Worm (Caenorhabditis elegans) whole organism, late embryonic: ENCODE measurements around the gene frm-2.

Experiments used
- C08G9.2 ChIP-seq: sonication (generic microtip); optimal IDR thresholded peaks from 2 replicates; lab custom pipeline; 2016; ENCODE audit warnings: mild to moderate bottlenecking, missing genetic modification characterization, moderate library complexity, missing compliant biosample characterization
- C38D4.7 ChIP-seq: fragments of 200-800 bp; sonication (Bioruptor generic); optimal IDR thresholded peaks from 2 replicates; lab custom pipeline; 2018; ENCODE audit warnings: mild to moderate bottlenecking, missing genetic modification characterization, moderate library complexity, missing compliant biosample characterization
- F13H6.1 ChIP-seq: sonication (generic microtip); optimal IDR thresholded peaks from 2 replicates; lab custom pipeline; 2016; ENCODE audit warnings: missing genetic modification characterization, missing compliant biosample characterization
- Y22D7AL.16 ChIP-seq: sonication (generic microtip); optimal IDR thresholded peaks from 2 replicates; lab custom pipeline; 2016; ENCODE audit warnings: missing genetic modification characterization, missing compliant biosample characterization
- ahr-1 ChIP-seq: sonication (generic microtip); optimal IDR thresholded peaks from 2 replicates; lab custom pipeline; 2016; ENCODE audit warnings: missing genetic modification characterization, missing compliant biosample characterization
- ama-1 ChIP-seq: fragments of 150-350 bp; optimal IDR thresholded peaks from 2 replicates; lab custom pipeline; 2014
- ceh-14 ChIP-seq: sonication (generic microtip); optimal IDR thresholded peaks from 2 replicates; lab custom pipeline; 2016; ENCODE audit warnings: missing genotype, missing genetic modification characterization, missing compliant biosample characterization
- ceh-18 ChIP-seq: sonication (generic microtip); optimal IDR thresholded peaks from 2 replicates; lab custom pipeline; 2016; ENCODE audit warnings: missing genetic modification characterization, missing compliant biosample characterization
- ceh-19 ChIP-seq: fragments of 200-800 bp; sonication (Bioruptor generic); optimal IDR thresholded peaks from 2 replicates; lab custom pipeline; 2018; ENCODE audit warnings: mild to moderate bottlenecking, missing genetic modification characterization, missing compliant biosample characterization
- ceh-30 ChIP-seq: fragments of 150-350 bp; optimal IDR thresholded peaks from 2 replicates; lab custom pipeline; 2014; ENCODE audit warnings: missing biosample characterization, missing genetic modification characterization
- ceh-31 ChIP-seq: sonication (generic microtip); optimal IDR thresholded peaks from 2 replicates; lab custom pipeline; 2016; ENCODE audit warnings: missing genetic modification characterization, missing compliant biosample characterization
- ceh-45 ChIP-seq: fragments of 200-800 bp; sonication (Bioruptor generic); IDR thresholded peaks from 2 replicates; pipeline ENCODE4 v1.3.6; 2022; ENCODE audit warnings: missing genetic modification reagents, missing genetic modification characterization, missing compliant biosample characterization
- ceh-48 ChIP-seq: sonication (generic microtip); optimal IDR thresholded peaks from 2 replicates; lab custom pipeline; 2016; ENCODE audit warnings: missing genetic modification characterization, inconsistent platforms, missing compliant biosample characterization
- ceh-6 ChIP-seq: fragments of 200-800 bp; sonication (Bioruptor generic); optimal IDR thresholded peaks from 2 replicates; lab custom pipeline; 2018; ENCODE audit warnings: mild to moderate bottlenecking, missing genetic modification characterization, missing compliant biosample characterization
- che-1 ChIP-seq: sonication (generic microtip); optimal IDR thresholded peaks from 2 replicates; lab custom pipeline; 2016; ENCODE audit warnings: mild to moderate bottlenecking, missing genetic modification characterization, missing compliant biosample characterization
- dve-1 ChIP-seq: sonication (generic microtip); optimal IDR thresholded peaks from 2 replicates; lab custom pipeline; 2017; ENCODE audit warnings: antibody characterized with exemption, mild to moderate bottlenecking, missing genetic modification characterization, missing compliant biosample characterization
- elt-2 ChIP-seq: sonication (generic microtip); optimal IDR thresholded peaks from 2 replicates; lab custom pipeline; 2016; ENCODE audit warnings: missing genetic modification reagents, missing genetic modification characterization, missing compliant biosample characterization
- elt-4 ChIP-seq: sonication (generic microtip); optimal IDR thresholded peaks from 2 replicates; lab custom pipeline; 2016; ENCODE audit warnings: missing genetic modification characterization, missing compliant biosample characterization
- gmeb-2 ChIP-seq: sonication (generic microtip); optimal IDR thresholded peaks from 2 replicates; lab custom pipeline; 2016; ENCODE audit warnings: missing genetic modification characterization, inconsistent platforms, missing compliant biosample characterization
- hlh-13 ChIP-seq: fragments of 200-800 bp; sonication (Bioruptor generic); optimal IDR thresholded peaks from 2 replicates; lab custom pipeline; 2018; ENCODE audit warnings: mild to moderate bottlenecking, missing genetic modification characterization, missing compliant biosample characterization
- hlh-15 ChIP-seq: sonication (generic microtip); optimal IDR thresholded peaks from 2 replicates; lab custom pipeline; 2016; ENCODE audit warnings: missing genetic modification characterization, missing compliant biosample characterization
- hlh-30 ChIP-seq: sonication (generic microtip); optimal IDR thresholded peaks from 2 replicates; lab custom pipeline; 2017; ENCODE audit warnings: antibody characterized with exemption, missing genetic modification characterization, missing compliant biosample characterization; ENCODE audit not compliant: insufficient read depth
- hlh-6 ChIP-seq: sonication (generic microtip); optimal IDR thresholded peaks from 2 replicates; lab custom pipeline; 2016; ENCODE audit warnings: missing genotype, missing genetic modification characterization, missing compliant biosample characterization
- lin-11 ChIP-seq: fragments of 200-800 bp; sonication (Bioruptor generic); optimal IDR thresholded peaks from 2 replicates; lab custom pipeline; 2018; ENCODE audit warnings: mild to moderate bottlenecking, missing genetic modification characterization, missing compliant biosample characterization
- madf-2 ChIP-seq: sonication (generic microtip); optimal IDR thresholded peaks from 2 replicates; lab custom pipeline; 2017; ENCODE audit warnings: missing genetic modification characterization, missing compliant biosample characterization
- nfya-1 ChIP-seq: sonication (generic microtip); optimal IDR thresholded peaks from 2 replicates; lab custom pipeline; 2017; ENCODE audit warnings: missing genetic modification characterization, mild to moderate bottlenecking, missing compliant biosample characterization, antibody characterized with exemption, moderate library complexity
- nhr-232 ChIP-seq: sonication (generic microtip); optimal IDR thresholded peaks from 2 replicates; lab custom pipeline; 2016; ENCODE audit warnings: missing genetic modification characterization, missing compliant biosample characterization
- odd-2 ChIP-seq: sonication (generic microtip); optimal IDR thresholded peaks from 2 replicates; lab custom pipeline; 2017; ENCODE audit warnings: antibody characterized with exemption, mild to moderate bottlenecking, missing genetic modification characterization, missing compliant biosample characterization
- pat-9 ChIP-seq: fragments of 200-800 bp; sonication (Bioruptor generic); optimal IDR thresholded peaks from 2 replicates; lab custom pipeline; 2018; ENCODE audit warnings: mild to moderate bottlenecking, missing genetic modification characterization, moderate library complexity, missing compliant biosample characterization
- pax-1 ChIP-seq: fragments of 150-350 bp; optimal IDR thresholded peaks from 2 replicates; lab custom pipeline; 2014; ENCODE audit warnings: missing biosample characterization, missing genetic modification characterization
- pha-4 ChIP-seq: fragments of 150-350 bp; optimal IDR thresholded peaks from 2 replicates; lab custom pipeline; 2018; ENCODE audit warnings: missing biosample characterization, missing genetic modification reagents, missing genetic modification characterization
- pqm-1 ChIP-seq: sonication (generic microtip); optimal IDR thresholded peaks from 2 replicates; lab custom pipeline; 2016; ENCODE audit warnings: missing genetic modification characterization, missing compliant biosample characterization
- ref-2 ChIP-seq: sonication (generic microtip); optimal IDR thresholded peaks from 2 replicates; lab custom pipeline; 2016; ENCODE audit warnings: missing genetic modification characterization, missing compliant biosample characterization
- sdc-2 ChIP-seq: sonication (generic microtip); optimal IDR thresholded peaks from 2 replicates; lab custom pipeline; 2016; ENCODE audit warnings: missing genotype, missing genetic modification characterization, missing compliant biosample characterization
- sox-2 ChIP-seq: fragments of 200-800 bp; sonication (Bioruptor generic); IDR thresholded peaks from 2 replicates; pipeline ENCODE4 v1.3.6; 2022; ENCODE audit warnings: missing genetic modification reagents, missing genetic modification characterization, missing compliant biosample characterization
- tbx-7 ChIP-seq: sonication (generic microtip); optimal IDR thresholded peaks from 2 replicates; lab custom pipeline; 2016; ENCODE audit warnings: missing genotype, missing genetic modification characterization, missing compliant biosample characterization
- unc-3 ChIP-seq, 2 experiments: fragments of 200-800 bp in 1 of 2; sonication (Bioruptor generic) in 1 of 2; sonication (generic microtip) in 1 of 2; conservative IDR thresholded peaks in 1 of 2; optimal IDR thresholded peaks in 1 of 2; 2 replicates each; pipeline versions ENCODE4 v1.3.6 to Lab custom; 2016 to 2022; ENCODE audit warnings: missing compliant biosample characterization in 2 of 2, missing genetic modification characterization in 2 of 2, missing genetic modification reagents in 1 of 2
- unc-55 ChIP-seq: sonication (generic microtip); optimal IDR thresholded peaks from 2 replicates; lab custom pipeline; 2017; ENCODE audit warnings: missing biosample characterization, missing genetic modification reagents, missing genetic modification characterization
- unc-86 ChIP-seq: sonication (generic microtip); optimal IDR thresholded peaks from 2 replicates; lab custom pipeline; 2016; ENCODE audit warnings: missing genetic modification characterization, missing compliant biosample characterization

Gene frm-2

ce11 chrIII:5940525-5940974, 41.4 kb downstream of the frm-2 start:
- TF ChIP-seq pha-4 (tag; lab: Kevin White, UChicago) (no peak), ceh-19 (GFP tag; lab: Kevin White, UChicago) (no peak), tbx-7 (tag; lab: Kevin White, UChicago) (no peak), ceh-30 (tag; lab: Kevin White, UChicago) (no peak), ahr-1 (tag; lab: Kevin White, UChicago) (no peak), Y22D7AL.16 (tag; lab: Kevin White, UChicago) (no peak), lin-11 (tag; lab: Kevin White, UChicago) (no peak), elt-4 (tag; lab: Kevin White, UChicago) (no peak), ama-1 (peak; percentile 84), pqm-1 (tag; lab: Kevin White, UChicago) (no peak), nfya-1 (tag; lab: Kevin White, UChicago) (peak; percentile 61), dve-1 (tag; lab: Kevin White, UChicago) (no peak), nhr-232 (tag; lab: Kevin White, UChicago) (peak; percentile 5), ceh-6 (GFP tag; lab: Kevin White, UChicago) (no peak), hlh-30 (tag; lab: Kevin White, UChicago) (peak; percentile 94), ceh-45 (GFP tag; lab: Robert Waterston, UW) (no peak), ceh-14 (peak; percentile 5), unc-3 (GFP tag; conservative IDR thresholded peaks at IDR 0.05; lab: Robert Waterston, UW) (no peak), unc-3 (tag; optimal IDR thresholded peaks at IDR 0.05; lab: Kevin White, UChicago) (no peak), unc-55 (GFP tag; lab: Kevin White, UChicago) (peak; percentile 35), pax-1 (tag; lab: Kevin White, UChicago) (no peak), hlh-6 (tag; lab: Kevin White, UChicago) (no peak), pat-9 (no peak), sox-2 (no peak), ceh-31 (tag; lab: Kevin White, UChicago) (peak; percentile 38), ceh-48 (tag; lab: Kevin White, UChicago) (peak; percentile 95), gmeb-2 (no peak), hlh-13 (GFP tag; lab: Kevin White, UChicago) (no peak), C08G9.2 (tag; lab: Kevin White, UChicago) (peak; percentile 44), elt-2 (tag; lab: Kevin White, UChicago) (peak; percentile 18), odd-2 (no peak), F13H6.1 (no peak), ref-2 (tag; lab: Kevin White, UChicago) (no peak)

- TF ChIP-seq sdc-2 (tag; lab: Kevin White, UChicago) (no peak), ref-2 (tag; lab: Kevin White, UChicago) (peak; percentile 36), unc-86 (tag; lab: Kevin White, UChicago) (no peak), F13H6.1 (no peak), ceh-14 (no peak), ceh-18 (tag; lab: Kevin White, UChicago) (no peak), che-1 (tag; lab: Kevin White, UChicago) (no peak), hlh-6 (tag; lab: Kevin White, UChicago) (no peak), hlh-30 (tag; lab: Kevin White, UChicago) (peak; percentile 41), hlh-15 (tag; lab: Kevin White, UChicago) (no peak), pax-1 (tag; lab: Kevin White, UChicago) (no peak), pha-4 (tag; lab: Kevin White, UChicago) (no peak), nhr-232 (tag; lab: Kevin White, UChicago) (no peak), madf-2 (no peak), C38D4.7 (GFP tag; lab: Kevin White, UChicago) (no peak)
Observed at ce11 chrIII:5939453-5940296, 42.3 kb downstream of the frm-2 start, which contains the start of gene ubq-1. ubq-1 (plus strand) TSS chrIII:5940254.
